Worm (Caenorhabditis elegans) whole organism, mixed stage, embryonic: Measurements from ENCODE around the gene gtf-2H4.

ENCODE experiments used
- M03D4.4 ChIP-seq: sonication (generic microtip); optimal IDR thresholded peaks from 2 replicates; lab custom pipeline; 2017; ENCODE audit warnings: mild to moderate bottlenecking, missing genetic modification characterization, missing compliant biosample characterization
- bed-3 ChIP-seq: fragments of 200-800 bp; sonication (Bioruptor generic); optimal IDR thresholded peaks from 3 replicates; lab custom pipeline; 2018; ENCODE audit warnings: mild to moderate bottlenecking, missing genetic modification characterization, moderate library complexity, missing compliant biosample characterization
- blmp-1 ChIP-seq: fragments of 150-350 bp; optimal IDR thresholded peaks from 2 replicates; lab custom pipeline; 2014; ENCODE audit warnings: missing biosample characterization, missing genetic modification characterization
- ceh-39 ChIP-seq: fragments of 150-350 bp; optimal IDR thresholded peaks from 2 replicates; lab custom pipeline; 2014; ENCODE audit warnings: missing biosample characterization, missing genetic modification characterization
- ceh-43 ChIP-seq: fragments of 200-800 bp; sonication (Bioruptor generic); optimal IDR thresholded peaks from 2 replicates; lab custom pipeline; 2018; ENCODE audit warnings: mild to moderate bottlenecking, missing genetic modification characterization, moderate library complexity, missing compliant biosample characterization
- ceh-83 ChIP-seq: fragments of 200-800 bp; sonication (Bioruptor generic); optimal IDR thresholded peaks from 2 replicates; lab custom pipeline; 2018; ENCODE audit warnings: mild to moderate bottlenecking, missing genetic modification characterization, missing compliant biosample characterization
- ces-1 ChIP-seq: fragments of 150-350 bp; optimal IDR thresholded peaks from 2 replicates; lab custom pipeline; 2014; ENCODE audit warnings: missing biosample characterization, missing genetic modification reagents, missing genetic modification characterization
- drap-1 ChIP-seq: fragments of 200-800 bp; sonication (Bioruptor generic); optimal IDR thresholded peaks from 3 replicates; lab custom pipeline; 2018; ENCODE audit warnings: mild to moderate bottlenecking, missing genetic modification characterization, missing compliant biosample characterization
- elt-1 ChIP-seq: sonication (generic microtip); optimal IDR thresholded peaks from 2 replicates; lab custom pipeline; 2017; ENCODE audit warnings: missing genetic modification characterization, mild to moderate bottlenecking, missing compliant biosample characterization, antibody characterized with exemption, moderate library complexity, borderline replicate concordance; ENCODE audit not compliant: insufficient read depth
- flh-1 ChIP-seq: fragments of 200-800 bp; sonication (Bioruptor generic); optimal IDR thresholded peaks from 2 replicates; lab custom pipeline; 2018; ENCODE audit warnings: mild to moderate bottlenecking, missing genetic modification characterization, moderate library complexity, missing compliant biosample characterization
- ham-2 ChIP-seq: fragments of 200-800 bp; sonication (Bioruptor generic); optimal IDR thresholded peaks from 2 replicates; lab custom pipeline; 2018; ENCODE audit warnings: mild to moderate bottlenecking, missing genetic modification characterization, missing compliant biosample characterization
- hlh-1 ChIP-seq: fragments of 150-350 bp; optimal IDR thresholded peaks from 2 replicates; lab custom pipeline; 2014; ENCODE audit warnings: missing biosample characterization, missing genetic modification reagents, missing genetic modification characterization
- lin-13 ChIP-seq: fragments of 150-350 bp; optimal IDR thresholded peaks from 2 replicates; lab custom pipeline; 2014; ENCODE audit warnings: missing biosample characterization, missing genetic modification characterization
- lin-32 ChIP-seq: fragments of 200-800 bp; sonication (Bioruptor generic); optimal IDR thresholded peaks from 2 replicates; lab custom pipeline; 2018; ENCODE audit warnings: mild to moderate bottlenecking, missing genetic modification characterization, missing compliant biosample characterization
- lsy-2 ChIP-seq: fragments of 150-350 bp; optimal IDR thresholded peaks from 2 replicates; lab custom pipeline; 2014; ENCODE audit warnings: missing biosample characterization, missing genetic modification characterization
- mab-5 ChIP-seq: fragments of 150-350 bp; optimal IDR thresholded peaks from 2 replicates; lab custom pipeline; 2014; ENCODE audit warnings: missing biosample characterization, missing genetic modification characterization
- mep-1 ChIP-seq: fragments of 150-350 bp; optimal IDR thresholded peaks from 2 replicates; lab custom pipeline; 2017; ENCODE audit warnings: missing biosample characterization, missing genetic modification reagents, missing genetic modification characterization, inconsistent platforms
- mls-2 ChIP-seq: sonication (generic microtip); optimal IDR thresholded peaks from 2 replicates; lab custom pipeline; 2016; ENCODE audit warnings: mild to moderate bottlenecking, missing genetic modification characterization, moderate library complexity, missing compliant biosample characterization
- nhr-12 ChIP-seq: fragments of 150-350 bp; optimal IDR thresholded peaks from 2 replicates; lab custom pipeline; 2014; ENCODE audit warnings: missing biosample characterization, missing genetic modification characterization
- nhr-2 ChIP-seq: fragments of 150-350 bp; optimal IDR thresholded peaks from 2 replicates; lab custom pipeline; 2014; ENCODE audit warnings: missing biosample characterization, missing genetic modification characterization
- nhr-237 ChIP-seq: fragments of 150-350 bp; optimal IDR thresholded peaks from 2 replicates; lab custom pipeline; 2014; ENCODE audit warnings: missing biosample characterization, missing genetic modification characterization
- nhr-28 ChIP-seq: fragments of 150-350 bp; optimal IDR thresholded peaks from 2 replicates; lab custom pipeline; 2014; ENCODE audit warnings: missing biosample characterization, missing genetic modification characterization
- nhr-76 ChIP-seq: sonication (generic microtip); optimal IDR thresholded peaks from 2 replicates; lab custom pipeline; 2017; ENCODE audit warnings: missing biosample characterization, missing genetic modification characterization
- pha-4 ChIP-seq: fragments of 150-350 bp; optimal IDR thresholded peaks from 2 replicates; lab custom pipeline; 2018; ENCODE audit warnings: missing biosample characterization, missing genetic modification reagents, missing genetic modification characterization
- sem-2 ChIP-seq: fragments of 200-800 bp; sonication (Bioruptor generic); optimal IDR thresholded peaks from 2 replicates; lab custom pipeline; 2018; ENCODE audit warnings: mild to moderate bottlenecking, missing genetic modification characterization, missing compliant biosample characterization
- sptf-1 ChIP-seq: sonication (generic microtip); optimal IDR thresholded peaks from 2 replicates; lab custom pipeline; 2017; ENCODE audit warnings: mild to moderate bottlenecking, missing genetic modification characterization, moderate library complexity, missing compliant biosample characterization
- tbx-8 ChIP-seq: fragments of 200-800 bp; sonication (Bioruptor generic); optimal IDR thresholded peaks from 2 replicates; lab custom pipeline; 2018; ENCODE audit warnings: mild to moderate bottlenecking, missing genetic modification characterization, moderate library complexity, missing compliant biosample characterization
- unc-120 ChIP-seq: sonication (generic microtip); optimal IDR thresholded peaks from 2 replicates; lab custom pipeline; 2017; ENCODE audit warnings: missing genetic modification characterization, missing compliant biosample characterization; ENCODE audit not compliant: poor library complexity, severe bottlenecking
- unc-62 ChIP-seq: fragments of 150-350 bp; optimal IDR thresholded peaks from 2 replicates; lab custom pipeline; 2014; ENCODE audit warnings: missing biosample characterization, missing genetic modification reagents, missing genetic modification characterization
- zip-8 ChIP-seq: fragments of 150-350 bp; optimal IDR thresholded peaks from 2 replicates; lab custom pipeline; 2014; ENCODE audit warnings: missing biosample characterization, missing genetic modification characterization
- ztf-11 ChIP-seq: fragments of 150-350 bp; optimal IDR thresholded peaks from 2 replicates; lab custom pipeline; 2014; ENCODE audit warnings: missing biosample characterization, missing genetic modification characterization

gtf-2H4 gene

ce11 chrIV:15453137-15453788, at the start of gene gtf-2H4:
Gene gtf-2H4 (minus strand): TSS chrIV:15453187.
- TF ChIP-seq M03D4.4 (tag; lab: Kevin White, UChicago): no peak
- TF ChIP-seq nhr-12 (tag; lab: Kevin White, UChicago): no peak
- no peak for TF ChIP-seq nhr-28 (tag; lab: Kevin White, UChicago)
- no peak for TF ChIP-seq mab-5
- TF ChIP-seq unc-62: no peak
- TF ChIP-seq ztf-11 (tag; lab: Kevin White, UChicago): no peak
- TF ChIP-seq mls-2 (tag; lab: Kevin White, UChicago): no peak
- no peak for TF ChIP-seq elt-1 (tag; lab: Kevin White, UChicago)
- TF ChIP-seq ceh-43 (GFP tag; lab: Kevin White, UChicago): no peak
- TF ChIP-seq, all 35 proteins: peak for 0

ce11 chrIV:15497263-15497662, 44.3 kb upstream of the gtf-2H4 start, which contains the start of gene acr-24:
Gene acr-24 (plus strand): TSS chrIV:15497563.
- TF ChIP-seq unc-62: no peak
- no peak for TF ChIP-seq flh-1 (GFP tag; lab: Kevin White, UChicago)
- no peak for TF ChIP-seq lin-13 (tag; lab: Kevin White, UChicago)
- TF ChIP-seq ham-2 (GFP tag; lab: Kevin White, UChicago): no peak
- no peak for TF ChIP-seq hlh-1 (tag; lab: Kevin White, UChicago)
- no peak for TF ChIP-seq ces-1 (GFP tag; lab: Kevin White, UChicago)
- TF ChIP-seq elt-1 (tag; lab: Kevin White, UChicago): no peak
- TF ChIP-seq drap-1 (GFP tag; lab: Kevin White, UChicago): no peak
- TF ChIP-seq lin-32 (GFP tag; lab: Kevin White, UChicago): no peak
- no peak for TF ChIP-seq nhr-76 (tag; lab: Kevin White, UChicago)

DNA sequence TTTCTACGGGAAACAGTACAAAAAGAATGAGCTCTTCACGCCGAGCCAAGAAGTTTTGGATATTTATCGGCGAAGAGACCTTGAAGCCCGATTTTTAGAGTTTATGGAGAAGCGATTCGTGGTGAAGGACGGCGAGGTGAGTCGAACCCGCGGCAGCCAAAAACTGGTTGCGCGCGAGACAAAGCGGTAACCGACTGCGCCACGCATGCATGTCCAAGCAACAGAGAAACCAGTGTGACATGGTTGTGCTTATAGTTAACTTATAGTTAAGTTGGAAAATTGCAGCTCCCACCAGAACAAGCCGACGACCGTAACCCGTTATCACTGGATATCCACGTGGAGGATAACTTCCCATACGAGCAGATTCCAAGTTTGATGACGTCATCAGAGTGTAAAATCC, 23.4 kb upstream of the gtf-2H4 start:
- TF ChIP-seq elt-1 (tag; lab: Kevin White, UChicago) (no peak), zip-8 (tag; lab: Kevin White, UChicago) (peak; percentile 42), sptf-1 (peak; percentile 36)

ce11 chrIV:15475829-15476228, 22.8 kb upstream of the gtf-2H4 start:
- TF ChIP-seq nhr-12 (tag; lab: Kevin White, UChicago) (no peak), drap-1 (GFP tag; lab: Kevin White, UChicago) (no peak), ceh-43 (GFP tag; lab: Kevin White, UChicago) (no peak), nhr-28 (tag; lab: Kevin White, UChicago) (no peak)
- TF ChIP-seq, all 35 proteins: peak for 0

- TF ChIP-seq nhr-2 (tag; lab: Kevin White, UChicago): peak; percentile 29
- TF ChIP-seq sem-2 (GFP tag; lab: Kevin White, UChicago): no peak
- TF ChIP-seq M03D4.4 (tag; lab: Kevin White, UChicago): no peak
- no peak for TF ChIP-seq bed-3 (GFP tag; lab: Kevin White, UChicago)
- peak; percentile 74 for TF ChIP-seq hlh-1 (tag; lab: Kevin White, UChicago)
- no peak for TF ChIP-seq unc-120 (tag; lab: Kevin White, UChicago)
- no peak for TF ChIP-seq ces-1 (GFP tag; lab: Kevin White, UChicago)
- TF ChIP-seq nhr-12 (tag; lab: Kevin White, UChicago): no peak
Observed at ce11 chrIV:15473588-15474271, 20.7 kb upstream of the gtf-2H4 start, which contains the start of gene Y73F8A.26. Gene Y73F8A.26 (plus strand): TSS chrIV:15473660.

DNA sequence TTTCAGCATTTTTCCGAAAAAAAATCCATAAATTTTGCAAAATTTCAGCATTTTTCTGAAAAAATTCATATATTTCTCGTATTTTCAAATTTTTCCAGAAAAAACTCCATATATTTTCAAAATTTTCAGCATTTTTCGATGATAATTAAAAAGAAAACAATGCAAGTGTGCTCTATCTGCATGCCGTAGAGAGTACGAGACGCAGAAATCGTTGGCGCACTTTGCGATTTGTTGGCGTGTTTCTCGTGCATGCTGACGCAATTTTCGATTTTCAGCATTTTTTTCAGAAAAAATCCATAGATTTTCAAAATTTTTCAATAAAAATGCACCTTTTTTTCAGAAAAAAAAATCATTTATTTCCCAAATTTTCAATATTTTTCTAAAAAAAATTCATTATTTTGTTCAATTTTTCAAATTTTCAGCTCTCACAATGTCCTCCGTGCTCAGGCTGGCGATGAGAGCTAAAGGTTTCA, 19.4 kb upstream of the gtf-2H4 start, which contains the start of gene Y73F8A.27:
TSS of gene Y73F8A.27 (plus strand) at position 423 of the 473 bp plus-strand sequence.
- peak; percentile 61 for TF ChIP-seq sptf-1
- TF ChIP-seq bed-3 (GFP tag; lab: Kevin White, UChicago): no peak
- TF ChIP-seq lsy-2: peak; percentile 73
- TF ChIP-seq sem-2 (GFP tag; lab: Kevin White, UChicago): no peak
- peak; percentile 33 for TF ChIP-seq hlh-1 (tag; lab: Kevin White, UChicago)
- TF ChIP-seq drap-1 (GFP tag; lab: Kevin White, UChicago): peak; percentile 38
- no peak for TF ChIP-seq ceh-83
- TF ChIP-seq unc-120 (tag; lab: Kevin White, UChicago): peak; percentile 11
- no peak for TF ChIP-seq tbx-8 (GFP tag; lab: Kevin White, UChicago)
- peak; percentile 24 for TF ChIP-seq M03D4.4 (tag; lab: Kevin White, UChicago)
- TF ChIP-seq lin-13 (tag; lab: Kevin White, UChicago): peak; percentile 79
- peak; percentile 93 for TF ChIP-seq mep-1 (tag; lab: Kevin White, UChicago)
- no peak for TF ChIP-seq nhr-12 (tag; lab: Kevin White, UChicago)
- no peak for TF ChIP-seq blmp-1
- TF ChIP-seq ztf-11 (tag; lab: Kevin White, UChicago): no peak
- peak; percentile 33 for TF ChIP-seq mab-5
- peak; percentile 72 for TF ChIP-seq ces-1 (GFP tag; lab: Kevin White, UChicago)
- peak; percentile 32 for TF ChIP-seq nhr-2 (tag; lab: Kevin White, UChicago)
- TF ChIP-seq ceh-39 (tag; lab: Kevin White, UChicago): peak; percentile 63
- TF ChIP-seq pha-4: peak; percentile 87
- no peak for TF ChIP-seq unc-62
- no peak for TF ChIP-seq flh-1 (GFP tag; lab: Kevin White, UChicago)
- TF ChIP-seq nhr-237 (tag; lab: Kevin White, UChicago): peak; percentile 74
